Worm (Caenorhabditis elegans) whole organism, early embryonic: Measurements from ENCODE around the gene aka-1.
A peak's percentile ranks its signal among the peaks of the same experiment; 100 is the strongest.

ENCODE experiments used
- B0310.2 ChIP-seq: sonication (generic microtip); optimal IDR thresholded peaks from 2 replicates; lab custom pipeline; 2016; ENCODE audit warnings: mild to moderate bottlenecking, missing genetic modification characterization, missing compliant biosample characterization
- F13C5.2 ChIP-seq: sonication (generic microtip); optimal IDR thresholded peaks from 2 replicates; lab custom pipeline; 2017; ENCODE audit warnings: mild to moderate bottlenecking, missing genetic modification characterization, inconsistent platforms, missing compliant biosample characterization
- aly-1 ChIP-seq: sonication (generic microtip); optimal IDR thresholded peaks from 2 replicates; lab custom pipeline; 2016; ENCODE audit warnings: missing genetic modification characterization, missing compliant biosample characterization
- ama-1 ChIP-seq: fragments of 150-350 bp; optimal IDR thresholded peaks from 2 replicates; lab custom pipeline; 2014
- ceh-13 ChIP-seq: fragments of 200-800 bp; sonication (Bioruptor generic); optimal IDR thresholded peaks from 2 replicates; lab custom pipeline; 2018; ENCODE audit warnings: mild to moderate bottlenecking, missing genetic modification characterization, missing compliant biosample characterization
- ceh-36 ChIP-seq: sonication (generic microtip); optimal IDR thresholded peaks from 2 replicates; lab custom pipeline; 2016; ENCODE audit warnings: missing genetic modification characterization, inconsistent platforms, missing compliant biosample characterization
- ets-7 ChIP-seq: sonication (generic microtip); optimal IDR thresholded peaks from 2 replicates; lab custom pipeline; 2016; ENCODE audit warnings: missing genotype, missing genetic modification characterization, missing compliant biosample characterization
- flt-1 ChIP-seq: fragments of 200-800 bp; sonication (Bioruptor generic); IDR thresholded peaks from 2 replicates; pipeline ENCODE4 v1.3.6; 2022; ENCODE audit warnings: missing genetic modification characterization, missing compliant biosample characterization
- hmbx-1 ChIP-seq: sonication (generic microtip); optimal IDR thresholded peaks from 2 replicates; lab custom pipeline; 2016; ENCODE audit warnings: mild to moderate bottlenecking, missing genetic modification characterization, missing compliant biosample characterization
- hmg-4 ChIP-seq: fragments of 200-800 bp; sonication (Bioruptor generic); optimal IDR thresholded peaks from 2 replicates; lab custom pipeline; 2018; ENCODE audit warnings: mild to moderate bottlenecking, missing genetic modification characterization, missing compliant biosample characterization
- hnd-1 ChIP-seq: sonication (generic microtip); optimal IDR thresholded peaks from 2 replicates; lab custom pipeline; 2016; ENCODE audit warnings: missing genetic modification characterization, missing compliant biosample characterization
- pes-1 ChIP-seq: fragments of 200-800 bp; sonication (Bioruptor generic); IDR thresholded peaks from 2 replicates; pipeline ENCODE4 v1.3.6; 2022; ENCODE audit warnings: missing genetic modification reagents, missing genetic modification characterization, missing compliant biosample characterization
- scrt-1 ChIP-seq: fragments of 200-800 bp; sonication (Bioruptor generic); IDR thresholded peaks from 2 replicates; pipeline ENCODE4 v1.3.6; 2022; ENCODE audit warnings: missing genetic modification characterization, missing compliant biosample characterization
- sea-1 ChIP-seq: fragments of 200-800 bp; sonication (Bioruptor generic); conservative IDR thresholded peaks from 2 replicates; pipeline ENCODE4 v1.3.6; 2022; ENCODE audit warnings: missing genetic modification characterization, missing compliant biosample characterization
- tbx-11 ChIP-seq: fragments of 200-800 bp; sonication (Bioruptor generic); IDR thresholded peaks from 2 replicates; pipeline ENCODE4 v1.3.6; 2022; ENCODE audit warnings: missing genetic modification characterization, missing compliant biosample characterization
- tbx-37 ChIP-seq: fragments of 200-800 bp; sonication (Bioruptor generic); conservative IDR thresholded peaks from 2 replicates; pipeline ENCODE4 v1.3.6; 2022; ENCODE audit warnings: missing genetic modification reagents, missing genetic modification characterization, missing compliant biosample characterization
- tra-4 ChIP-seq: sonication (generic microtip); optimal IDR thresholded peaks from 2 replicates; lab custom pipeline; 2017; ENCODE audit warnings: missing genetic modification characterization, missing compliant biosample characterization

aka-1 gene

ce11 chrII:7478487-7479234 lies at the start of gene aka-1, which contains the start of gene ubc-6:
Gene aka-1 (minus strand): TSS chrII:7478537.
Gene ubc-6 (plus strand): TSS chrII:7479187.
- peak; percentile 29; the same call in 1 of the 2 replicates for TF ChIP-seq scrt-1
- TF ChIP-seq pes-1 (GFP tag; lab: Robert Waterston, UW), result peak; percentile 62; the same call in 1 of the 2 replicates
- TF ChIP-seq tra-4, result no peak
- TF ChIP-seq ceh-13 (GFP tag; lab: Kevin White, UChicago), result no peak
- peak; percentile 17 for TF ChIP-seq ceh-36 (tag; lab: Kevin White, UChicago)
- no peak for TF ChIP-seq hnd-1 (tag; lab: Kevin White, UChicago)
- no peak for TF ChIP-seq tbx-11 (GFP tag; lab: Robert Waterston, UW)
- peak; percentile 81 for TF ChIP-seq sea-1 (GFP tag; lab: Robert Waterston, UW)
- peak; percentile 34 for TF ChIP-seq ets-7
- no peak for TF ChIP-seq B0310.2 (tag; lab: Kevin White, UChicago)
- no peak for TF ChIP-seq flt-1 (GFP tag; lab: Robert Waterston, UW)
- TF ChIP-seq hmbx-1 (tag; lab: Kevin White, UChicago), result no peak
- TF ChIP-seq hmg-4 (GFP tag; lab: Kevin White, UChicago), result no peak
- TF ChIP-seq ama-1, result no peak
- peak; percentile 44; the same call in 1 of the 2 replicates for TF ChIP-seq tbx-37 (GFP tag; lab: Robert Waterston, UW)
- no peak for TF ChIP-seq aly-1 (tag; lab: Kevin White, UChicago)
- peak; percentile 25 for TF ChIP-seq F13C5.2 (tag; lab: Kevin White, UChicago)

ce11 chrII:7525458-7525857 lies 47.1 kb upstream of the aka-1 start, which contains the start of the genes ZK1290.7 and rnh-1.1:
Gene ZK1290.7 (minus strand): TSS chrII:7525558.
Gene rnh-1.1 (plus strand): TSS chrII:7525738.
- TF ChIP-seq tbx-11 (GFP tag; lab: Robert Waterston, UW) (no peak), flt-1 (GFP tag; lab: Robert Waterston, UW) (no peak), ceh-36 (tag; lab: Kevin White, UChicago) (no peak), scrt-1 (no peak), ets-7 (no peak), tbx-37 (GFP tag; lab: Robert Waterston, UW) (no peak), hmbx-1 (tag; lab: Kevin White, UChicago) (no peak), ama-1 (no peak), ceh-13 (GFP tag; lab: Kevin White, UChicago) (no peak), sea-1 (GFP tag; lab: Robert Waterston, UW) (no peak), pes-1 (GFP tag; lab: Robert Waterston, UW) (no peak), hnd-1 (tag; lab: Kevin White, UChicago) (no peak), F13C5.2 (tag; lab: Kevin White, UChicago) (no peak), hmg-4 (GFP tag; lab: Kevin White, UChicago) (no peak), tra-4 (no peak), B0310.2 (tag; lab: Kevin White, UChicago) (no peak), aly-1 (tag; lab: Kevin White, UChicago) (no peak)

ce11 chrII:7523281-7523680 lies 44.9 kb upstream of the aka-1 start, which contains the start of gene ZK1290.15:
Gene ZK1290.15 (plus strand): TSS chrII:7523581.
- no peak for TF ChIP-seq B0310.2 (tag; lab: Kevin White, UChicago)
- no peak for TF ChIP-seq aly-1 (tag; lab: Kevin White, UChicago)
- no peak for TF ChIP-seq hmbx-1 (tag; lab: Kevin White, UChicago)

ce11 chrII:7521420-7521819 lies 43.1 kb upstream of the aka-1 start:
- TF ChIP-seq sea-1 (GFP tag; lab: Robert Waterston, UW) (no peak), hnd-1 (tag; lab: Kevin White, UChicago) (no peak), B0310.2 (tag; lab: Kevin White, UChicago) (no peak), hmbx-1 (tag; lab: Kevin White, UChicago) (no peak), scrt-1 (no peak), hmg-4 (GFP tag; lab: Kevin White, UChicago) (no peak), ceh-36 (tag; lab: Kevin White, UChicago) (no peak), flt-1 (GFP tag; lab: Robert Waterston, UW) (no peak), ceh-13 (GFP tag; lab: Kevin White, UChicago) (no peak), ets-7 (no peak), pes-1 (GFP tag; lab: Robert Waterston, UW) (no peak), tbx-37 (GFP tag; lab: Robert Waterston, UW) (no peak), ama-1 (no peak), tra-4 (no peak), aly-1 (tag; lab: Kevin White, UChicago) (no peak), tbx-11 (GFP tag; lab: Robert Waterston, UW) (no peak), F13C5.2 (tag; lab: Kevin White, UChicago) (no peak)

- TF ChIP-seq hmbx-1 (tag; lab: Kevin White, UChicago) (no peak), ets-7 (no peak), scrt-1 (no peak), tbx-11 (GFP tag; lab: Robert Waterston, UW) (no peak)
Measured at ce11 chrII:7519221-7519620, 40.9 kb upstream of the aka-1 start, which contains the start of gene glb-9. Gene glb-9 (minus strand): TSS chrII:7519321.

- TF ChIP-seq hnd-1 (tag; lab: Kevin White, UChicago), result no peak
- TF ChIP-seq sea-1 (GFP tag; lab: Robert Waterston, UW), result no peak
- no peak for TF ChIP-seq hmbx-1 (tag; lab: Kevin White, UChicago)
- no peak for TF ChIP-seq ceh-13 (GFP tag; lab: Kevin White, UChicago)
- no peak for TF ChIP-seq F13C5.2 (tag; lab: Kevin White, UChicago)
- TF ChIP-seq tbx-11 (GFP tag; lab: Robert Waterston, UW), result no peak
- TF ChIP-seq tra-4, result no peak
- TF ChIP-seq flt-1 (GFP tag; lab: Robert Waterston, UW), result no peak
- no peak for TF ChIP-seq scrt-1
- no peak for TF ChIP-seq aly-1 (tag; lab: Kevin White, UChicago)
- no peak for TF ChIP-seq hmg-4 (GFP tag; lab: Kevin White, UChicago)
Measured at ce11 chrII:7505005-7505404, 26.7 kb upstream of the aka-1 start, which contains the start of gene C28F5.1. Gene C28F5.1 (plus strand): TSS chrII:7505305.
